5 fruit fly cellular contexts compared by ENCODE assay signal in genomic region chr3R:15225279-15225730, dm6.
TF ChIP-seq lines count a peak whose summit lies in the region.

Gene CG31344, minus strand, starts transcription at chr3R:15225329.
Gene Caf1-55, plus strand, starts transcription at chr3R:15225576.

- TF ChIP-seq CTCF in whole organism, embryonic (GFP tag; optimal IDR thresholded peaks at IDR 0.05; lab: Kevin White, UChicago) = no peak

TF ChIP-seq in whole organism, adult, 20 proteins besides CTCF, POLR2A, EP300 and RAD21 (continues in another document):
- TF ChIP-seq CG7045 (GFP tag; optimal IDR thresholded peaks at IDR 0.05; lab: Kevin White, UChicago) = no peak
- no peak for TF ChIP-seq Hr96 (GFP tag; optimal IDR thresholded peaks at IDR 0.05; lab: Kevin White, UChicago)
- no peak for TF ChIP-seq pad (GFP tag; optimal IDR thresholded peaks at IDR 0.05; lab: Kevin White, UChicago)
- TF ChIP-seq Clk (GFP tag; optimal IDR thresholded peaks at IDR 0.05; lab: Kevin White, UChicago) = no peak
- peak; percentile 83 for TF ChIP-seq bab1 (GFP tag; optimal IDR thresholded peaks at IDR 0.05; lab: Kevin White, UChicago)
- no peak for TF ChIP-seq kay (GFP tag; lab: Kevin White, UChicago; ENCODE audit: borderline replicate concordance)
- TF ChIP-seq Crg-1 (GFP tag; optimal IDR thresholded peaks at IDR 0.05; lab: Kevin White, UChicago) = no peak
- TF ChIP-seq CG1620 (GFP tag; optimal IDR thresholded peaks at IDR 0.05; lab: Kevin White, UChicago) = no peak
- peak; percentile 75 for TF ChIP-seq Mnt (GFP tag; optimal IDR thresholded peaks at IDR 0.05; lab: Kevin White, UChicago)
- no peak for TF ChIP-seq CG12768 (GFP tag; optimal IDR thresholded peaks at IDR 0.05; lab: Kevin White, UChicago)
- TF ChIP-seq cnc (optimal IDR thresholded peaks at IDR 0.05; lab: Kevin White, UChicago) = no peak
- no peak for TF ChIP-seq toe (GFP tag; optimal IDR thresholded peaks at IDR 0.05; lab: Kevin White, UChicago)
- TF ChIP-seq CG14711 (tag; optimal IDR thresholded peaks at IDR 0.05; lab: Kevin White, UChicago) = peak; percentile 29
- TF ChIP-seq ovo (GFP tag; optimal IDR thresholded peaks at IDR 0.05; lab: Kevin White, UChicago) = no peak
- TF ChIP-seq cic (GFP tag; optimal IDR thresholded peaks at IDR 0.05; lab: Kevin White, UChicago) = peak; percentile 35
- no peak for TF ChIP-seq CG33017 (tag; optimal IDR thresholded peaks at IDR 0.05; lab: Kevin White, UChicago)
- no peak for TF ChIP-seq CG7101 (tag; optimal IDR thresholded peaks at IDR 0.05; lab: Kevin White, UChicago)
- no peak for TF ChIP-seq tj (GFP tag; optimal IDR thresholded peaks at IDR 0.05; lab: Kevin White, UChicago)
- no peak for TF ChIP-seq CG5204 (GFP tag; optimal IDR thresholded peaks at IDR 0.05; lab: Kevin White, UChicago)

TF ChIP-seq in whole organism, embryonic, 481 proteins besides CTCF, POLR2A, EP300 and RAD21 (continues in another document):
- TF ChIP-seq crp (GFP tag; optimal IDR thresholded peaks at IDR 0.05; lab: Kevin White, UChicago) (peak in 1 of 2 experiments; percentile 40), ase (GFP tag; IDR thresholded peaks at IDR 0.05; lab: Robert Waterston, UW) (no peak), br (optimal IDR thresholded peaks at IDR 0.05; lab: Kevin White, UChicago) (no peak), CG31441 (GFP tag; IDR thresholded peaks at IDR 0.05; lab: Robert Waterston, UW) (peak; percentile 23; the same call in 1 of the 2 replicates), Atf6 (GFP tag; IDR thresholded peaks at IDR 0.05; lab: Robert Waterston, UW) (no peak), unc-4 (GFP tag; IDR thresholded peaks at IDR 0.05; lab: Robert Waterston, UW; ENCODE audit: partially characterized antibody) (peak; percentile 84), hbn (GFP tag; IDR thresholded peaks at IDR 0.05; lab: Robert Waterston, UW; ENCODE audit: partially characterized antibody) (peak; percentile 79), Deaf1 (tag; optimal IDR thresholded peaks at IDR 0.05; lab: Kevin White, UChicago) (no peak), Pdp1 (GFP tag; optimal IDR thresholded peaks at IDR 0.05; lab: Kevin White, UChicago) (peak in 1 of 2 experiments; percentile 60), CG13287 (GFP tag; IDR thresholded peaks at IDR 0.05; lab: Robert Waterston, UW; ENCODE audit: partially characterized antibody) (peak; percentile 92), nerfin-2 (GFP tag; IDR thresholded peaks at IDR 0.05; lab: Robert Waterston, UW; ENCODE audit: partially characterized antibody) (peak; percentile 83), CG4360 (GFP tag; IDR thresholded peaks at IDR 0.05; lab: Robert Waterston, UW) (no peak), CG10431 (GFP tag; optimal IDR thresholded peaks at IDR 0.05; lab: Kevin White, UChicago) (no peak), CG3847 (GFP tag; IDR thresholded peaks at IDR 0.05; lab: Robert Waterston, UW) (peak; percentile 38; the same call in 1 of the 2 replicates), zen2 (GFP tag; IDR thresholded peaks at IDR 0.05; lab: Robert Waterston, UW; ENCODE audit: partially characterized antibody) (peak; percentile 76), Mad (GFP tag; optimal IDR thresholded peaks at IDR 0.05; lab: Kevin White, UChicago) (no peak), Antp (GFP tag; optimal IDR thresholded peaks at IDR 0.05; lab: Kevin White, UChicago) (no peak)

TF ChIP-seq in whole organism, prepupa, 60 proteins besides CTCF, POLR2A, EP300 and RAD21:
- TF ChIP-seq fkh (GFP tag; optimal IDR thresholded peaks at IDR 0.05; lab: Kevin White, UChicago) (peak; percentile 19), CG31627 (GFP tag; optimal IDR thresholded peaks at IDR 0.05; lab: Kevin White, UChicago) (peak; percentile 2), esn (GFP tag; optimal IDR thresholded peaks at IDR 0.05; lab: Kevin White, UChicago) (peak; percentile 3), CG1621 (tag; optimal IDR thresholded peaks at IDR 0.05; lab: Kevin White, UChicago) (no peak), dsx (GFP tag; optimal IDR thresholded peaks at IDR 0.05; lab: Kevin White, UChicago; ENCODE audit: poor library complexity, severe bottlenecking) (peak; percentile 73)

TF ChIP-seq in whole organism, pupa, 21 proteins besides CTCF, POLR2A, EP300 and RAD21:
- TF ChIP-seq EcR (GFP tag; optimal IDR thresholded peaks at IDR 0.05; lab: Kevin White, UChicago) (peak; percentile 12), gl (tag; optimal IDR thresholded peaks at IDR 0.05; lab: Kevin White, UChicago) (no peak), D1 (tag; optimal IDR thresholded peaks at IDR 0.05; lab: Kevin White, UChicago) (no peak)

TF ChIP-seq in whole organism, wandering third instar larva, 38 proteins besides CTCF, POLR2A, EP300 and RAD21:
- TF ChIP-seq ey (GFP tag; optimal IDR thresholded peaks at IDR 0.05; lab: Kevin White, UChicago) (peak; percentile 10), Jra (GFP tag; optimal IDR thresholded peaks at IDR 0.05; lab: Kevin White, UChicago) (peak; percentile 50), Rel (GFP tag; optimal IDR thresholded peaks at IDR 0.05; lab: Kevin White, UChicago) (no peak), Rel (tag; optimal IDR thresholded peaks at IDR 0.05; lab: Kevin White, UChicago) (peak; percentile 70), dsf (GFP tag; optimal IDR thresholded peaks at IDR 0.05; lab: Kevin White, UChicago; ENCODE audit: borderline replicate concordance) (peak; percentile 19), CG32264 (GFP tag; optimal IDR thresholded peaks at IDR 0.05; lab: Kevin White, UChicago) (no peak), brk (GFP tag; optimal IDR thresholded peaks at IDR 0.05; lab: Kevin White, UChicago) (no peak)
